Worm (Caenorhabditis elegans): ENCODE results near the gene mbk-1.

The mbk-1 gene

DNA sequence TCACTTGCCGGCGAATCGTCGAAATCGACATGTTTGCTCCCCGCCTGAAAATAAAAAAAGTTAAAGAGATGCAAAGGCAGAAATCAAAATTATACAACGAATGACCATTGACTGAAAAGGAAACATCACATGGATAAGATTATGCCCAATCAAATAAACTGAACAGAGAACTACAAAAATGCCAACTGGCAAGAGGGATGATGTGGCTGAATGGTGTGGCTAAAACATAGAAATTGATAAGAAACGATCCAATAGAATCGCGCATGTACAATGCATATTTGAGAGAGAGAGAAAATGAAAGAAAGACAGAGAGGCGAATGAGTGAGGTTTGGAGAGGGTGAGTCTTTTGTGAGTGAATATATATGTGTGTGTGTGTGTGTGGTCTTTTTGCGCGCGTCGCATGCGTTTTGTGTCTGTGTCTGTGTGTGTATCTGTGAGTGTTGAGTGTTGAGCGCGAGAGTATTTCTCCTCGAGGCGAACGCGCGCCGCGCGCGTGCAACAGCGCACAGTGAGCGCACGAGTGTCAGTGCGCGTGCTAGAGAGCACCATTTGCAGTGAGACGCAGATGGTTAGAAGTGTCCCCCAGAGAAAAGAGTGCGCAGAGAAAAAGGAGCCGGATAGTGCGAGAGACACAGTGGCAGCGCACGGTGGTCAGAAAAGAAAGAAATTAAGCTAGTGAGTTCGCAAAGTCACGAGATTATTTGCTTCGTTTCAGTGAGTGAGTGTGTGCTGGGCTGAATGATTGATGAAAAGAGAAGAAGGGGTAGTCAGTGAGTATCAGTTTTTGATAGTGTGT is 5.7 kb downstream of the mbk-1 start, which contains the start of gene epn-1 (continued):
- peak; percentile 99 for TF ChIP-seq tbx-2 (tag; optimal IDR thresholded peaks at IDR 0.05)
- TF ChIP-seq hlh-17 (GFP tag; optimal IDR thresholded peaks at IDR 0.05; ENCODE audit: borderline replicate concordance) = no peak
- TF ChIP-seq snu-23 (GFP tag; optimal IDR thresholded peaks at IDR 0.05) = peak; percentile 99
- peak; percentile 66 to 74 (median 67) for TF ChIP-seq dpl-1 (GFP tag; optimal IDR thresholded peaks at IDR 0.05)
- peak; percentile 98 for TF ChIP-seq ceh-88 (GFP tag; IDR thresholded peaks at IDR 0.05)
- peak; percentile 95 for TF ChIP-seq mef-2 (tag; optimal IDR thresholded peaks at IDR 0.05)
- peak; percentile 95 to 99 for TF ChIP-seq mdl-1 (tag; optimal IDR thresholded peaks at IDR 0.05)
- peak; percentile 97 for TF ChIP-seq nhr-90 (tag; optimal IDR thresholded peaks at IDR 0.05; ENCODE audit: poor library complexity)
- TF ChIP-seq zip-4 (GFP tag; optimal IDR thresholded peaks at IDR 0.05) = peak; percentile 89
- peak; percentile 69 for TF ChIP-seq pag-3 (tag; optimal IDR thresholded peaks at IDR 0.05; ENCODE audit: borderline replicate concordance, insufficient read depth)
- peak; percentile 91 for TF ChIP-seq mab-9 (GFP tag; IDR thresholded peaks at IDR 0.05)
- peak; percentile 94 for TF ChIP-seq irx-1 (tag; optimal IDR thresholded peaks at IDR 0.05)
- TF ChIP-seq nhr-12 (tag; optimal IDR thresholded peaks at IDR 0.05) = peak; percentile 27
- peak; percentile 98 for TF ChIP-seq dsc-1 (tag; optimal IDR thresholded peaks at IDR 0.05)
- peak; percentile 13 for TF ChIP-seq zag-1 (tag; optimal IDR thresholded peaks at IDR 0.05)
- peak; percentile 87 for TF ChIP-seq hpl-2 (GFP tag; optimal IDR thresholded peaks at IDR 0.05)
- peak; percentile 97 for TF ChIP-seq nhr-77 (tag; optimal IDR thresholded peaks at IDR 0.05)
- peak; percentile 99 for TF ChIP-seq swsn-7 (tag; optimal IDR thresholded peaks at IDR 0.05)
- peak; percentile 100 for TF ChIP-seq lin-14 (GFP tag; optimal IDR thresholded peaks at IDR 0.05)
- peak; percentile 100 for TF ChIP-seq nhr-20 (tag; optimal IDR thresholded peaks at IDR 0.05)
- peak; percentile 97 for TF ChIP-seq nhr-19 (GFP tag; conservative IDR thresholded peaks at IDR 0.05)
- peak; percentile 94 for TF ChIP-seq sup-37 (GFP tag; optimal IDR thresholded peaks at IDR 0.05)
- no peak for TF ChIP-seq tlp-1 (tag; optimal IDR thresholded peaks at IDR 0.05)
- TF ChIP-seq vab-15 (tag; optimal IDR thresholded peaks at IDR 0.05) = no peak
- no peak for TF ChIP-seq pqm-1 (tag; optimal IDR thresholded peaks at IDR 0.05)
- TF ChIP-seq nhr-237 (tag; optimal IDR thresholded peaks at IDR 0.05) = peak; percentile 90
- peak; percentile 98 for TF ChIP-seq egl-13 (tag; optimal IDR thresholded peaks at IDR 0.05)
- no peak for TF ChIP-seq aly-2 (tag; optimal IDR thresholded peaks at IDR 0.05)
- TF ChIP-seq jun-1 (tag; optimal IDR thresholded peaks at IDR 0.05) = peak; percentile 95
- TF ChIP-seq fkh-4 (tag; optimal IDR thresholded peaks at IDR 0.05; ENCODE audit: borderline replicate concordance) = peak; percentile 89
- TF ChIP-seq ceh-82 (tag; optimal IDR thresholded peaks at IDR 0.05) = peak; percentile 92 to 95 (median 94)
- TF ChIP-seq fos-1 (tag; optimal IDR thresholded peaks at IDR 0.05) = peak; percentile 89
- TF ChIP-seq mep-1 (tag; optimal IDR thresholded peaks at IDR 0.05) = peak; percentile 87
- no peak for TF ChIP-seq ets-5 (GFP tag; IDR thresholded peaks at IDR 0.05)
- peak; percentile 99 for TF ChIP-seq nhr-85 (tag)
- TF ChIP-seq lin-39 (tag; optimal IDR thresholded peaks at IDR 0.05) = peak; percentile 83
- TF ChIP-seq isw-1 (GFP tag; IDR thresholded peaks at IDR 0.05) = peak; percentile 94
- TF ChIP-seq fkh-10 (GFP tag; optimal IDR thresholded peaks at IDR 0.05) = peak; percentile 85
- no peak for TF ChIP-seq unc-62 (GFP tag; optimal IDR thresholded peaks at IDR 0.05)
- peak; percentile 96 for TF ChIP-seq nhr-11 (tag; optimal IDR thresholded peaks at IDR 0.05)
- TF ChIP-seq skn-1 (tag; optimal IDR thresholded peaks at IDR 0.05) = peak; percentile 80
- TF ChIP-seq nhr-47 (tag; optimal IDR thresholded peaks at IDR 0.05) = peak; percentile 99
- peak; percentile 92 for TF ChIP-seq ztf-4 (tag; optimal IDR thresholded peaks at IDR 0.05)
- peak; percentile 83 for TF ChIP-seq aha-1 (tag; optimal IDR thresholded peaks at IDR 0.05)
- TF ChIP-seq ceh-63 (GFP tag; optimal IDR thresholded peaks at IDR 0.05) = no peak
- TF ChIP-seq nhr-71 (tag; optimal IDR thresholded peaks at IDR 0.05) = peak; percentile 100
- peak; percentile 98 for TF ChIP-seq pax-3 (tag; optimal IDR thresholded peaks at IDR 0.05)
- peak in 1 of 2 experiments; percentile 91 for TF ChIP-seq ztf-11 (tag; optimal IDR thresholded peaks at IDR 0.05)
- TF ChIP-seq unc-98 (GFP tag; IDR thresholded peaks at IDR 0.05) = peak; percentile 74
- peak; percentile 69 for TF ChIP-seq C04F5.9 (tag; optimal IDR thresholded peaks at IDR 0.05)
- peak; percentile 99 for TF ChIP-seq fkh-8 (tag; optimal IDR thresholded peaks at IDR 0.05)
